Worm (Caenorhabditis elegans) whole organism, early embryonic: ENCODE measurements around the gene gst-32.

Source experiments
- ama-1 ChIP-seq: fragments of 150-350 bp; optimal IDR thresholded peaks from 2 replicates; lab custom pipeline; 2014
- ceh-36 ChIP-seq: sonication (generic microtip); optimal IDR thresholded peaks from 2 replicates; lab custom pipeline; 2016; ENCODE audit warnings: missing genetic modification characterization, inconsistent platforms, missing compliant biosample characterization
- ets-7 ChIP-seq: sonication (generic microtip); optimal IDR thresholded peaks from 2 replicates; lab custom pipeline; 2016; ENCODE audit warnings: missing genotype, missing genetic modification characterization, missing compliant biosample characterization
- flt-1 ChIP-seq: fragments of 200-800 bp; sonication (Bioruptor generic); IDR thresholded peaks from 2 replicates; pipeline ENCODE4 v1.3.6; 2022; ENCODE audit warnings: missing genetic modification characterization, missing compliant biosample characterization
- hmbx-1 ChIP-seq: sonication (generic microtip); optimal IDR thresholded peaks from 2 replicates; lab custom pipeline; 2016; ENCODE audit warnings: mild to moderate bottlenecking, missing genetic modification characterization, missing compliant biosample characterization
- pes-1 ChIP-seq: fragments of 200-800 bp; sonication (Bioruptor generic); IDR thresholded peaks from 2 replicates; pipeline ENCODE4 v1.3.6; 2022; ENCODE audit warnings: missing genetic modification reagents, missing genetic modification characterization, missing compliant biosample characterization
- scrt-1 ChIP-seq: fragments of 200-800 bp; sonication (Bioruptor generic); IDR thresholded peaks from 2 replicates; pipeline ENCODE4 v1.3.6; 2022; ENCODE audit warnings: missing genetic modification characterization, missing compliant biosample characterization
- tbx-11 ChIP-seq: fragments of 200-800 bp; sonication (Bioruptor generic); IDR thresholded peaks from 2 replicates; pipeline ENCODE4 v1.3.6; 2022; ENCODE audit warnings: missing genetic modification characterization, missing compliant biosample characterization
- tbx-37 ChIP-seq: fragments of 200-800 bp; sonication (Bioruptor generic); conservative IDR thresholded peaks from 2 replicates; pipeline ENCODE4 v1.3.6; 2022; ENCODE audit warnings: missing genetic modification reagents, missing genetic modification characterization, missing compliant biosample characterization

- TF ChIP-seq ceh-36 (tag; lab: Kevin White, UChicago) (peak; percentile 61), scrt-1 (GFP tag; lab: Robert Waterston, UW) (no peak), ama-1 (lab: Kevin White, UChicago) (no peak), flt-1 (GFP tag; lab: Robert Waterston, UW) (no peak), tbx-37 (GFP tag; lab: Robert Waterston, UW) (no peak), tbx-11 (no peak), hmbx-1 (tag; lab: Kevin White, UChicago) (no peak), ets-7 (tag; lab: Kevin White, UChicago) (no peak), pes-1 (GFP tag; lab: Robert Waterston, UW) (no peak)
Measured at ce11 chrII:15204069-15204850, 25.9 kb upstream of the gst-32 start.
